Fruit fly (Drosophila melanogaster): ENCODE data around the gene Tssk.
A peak's percentile ranks its signal among the peaks of the same experiment; 100 is the strongest.

The Tssk gene

dm6 chr3R:18590754-18591153 is 7.7 kb upstream of the Tssk start, which contains the start of gene qin:
Gene qin, plus strand, starts transcription at chr3R:18591027.
- no peak for TF ChIP-seq Snoo (tag; optimal IDR thresholded peaks at IDR 0.05)
- no peak for TF ChIP-seq CG12605 (GFP tag; IDR thresholded peaks at IDR 0.05)
- no peak for TF ChIP-seq D1 (tag; optimal IDR thresholded peaks at IDR 0.05)
- no peak for TF ChIP-seq Pif1B (GFP tag; optimal IDR thresholded peaks at IDR 0.05)
- TF ChIP-seq Pif1A (GFP tag; optimal IDR thresholded peaks at IDR 0.05): no peak
- TF ChIP-seq CG14655 (GFP tag; optimal IDR thresholded peaks at IDR 0.05): no peak
- no peak for TF ChIP-seq CG9948 (tag; optimal IDR thresholded peaks at IDR 0.05)
- no peak for TF ChIP-seq gl (tag; optimal IDR thresholded peaks at IDR 0.05)

- TF ChIP-seq CG8301 (tag; optimal IDR thresholded peaks at IDR 0.05) (peak; percentile 39), CG32121 (GFP tag; IDR thresholded peaks at IDR 0.05) (0 out of 2 replicates have a peak, but pooled peaks have one; percentile 17), CG14655 (GFP tag; optimal IDR thresholded peaks at IDR 0.05) (peak; percentile 59), Pif1A (GFP tag; optimal IDR thresholded peaks at IDR 0.05) (no peak)
These were observed 17.5 kb downstream of the Tssk start for dm6 chr3R:18616007-18616406.

dm6 chr3R:18617411-18617810 is 18.9 kb downstream of the Tssk start, which contains the start of gene CG7695:
Gene CG7695, minus strand, starts transcription at chr3R:18617511.
- TF ChIP-seq CG9948 (tag; optimal IDR thresholded peaks at IDR 0.05): no peak
- TF ChIP-seq Snoo (tag; optimal IDR thresholded peaks at IDR 0.05): no peak
- no peak for TF ChIP-seq CG13204 (GFP tag; optimal IDR thresholded peaks at IDR 0.05)
- TF ChIP-seq D1 (tag; optimal IDR thresholded peaks at IDR 0.05): no peak
- TF ChIP-seq CG8301 (tag; optimal IDR thresholded peaks at IDR 0.05): no peak

- TF ChIP-seq CG13204 (GFP tag; optimal IDR thresholded peaks at IDR 0.05) (no peak), D1 (tag; optimal IDR thresholded peaks at IDR 0.05) (no peak), CG34367 (tag; optimal IDR thresholded peaks at IDR 0.05) (no peak), CG32121 (GFP tag; IDR thresholded peaks at IDR 0.05) (no peak), Pif1A (GFP tag; optimal IDR thresholded peaks at IDR 0.05) (peak; percentile 2), Pif1B (GFP tag; optimal IDR thresholded peaks at IDR 0.05) (no peak), CG12605 (GFP tag; IDR thresholded peaks at IDR 0.05) (no peak), CG10348 (GFP tag; IDR thresholded peaks at IDR 0.05) (no peak), CG17806 (tag; optimal IDR thresholded peaks at IDR 0.05) (no peak), CG9948 (tag; optimal IDR thresholded peaks at IDR 0.05) (no peak), CG14655 (GFP tag; optimal IDR thresholded peaks at IDR 0.05) (peak; percentile 39), Snoo (tag; optimal IDR thresholded peaks at IDR 0.05) (no peak), CG8159 (tag; optimal IDR thresholded peaks at IDR 0.05) (no peak), rn (GFP tag; IDR thresholded peaks at IDR 0.05) (no peak), CG4496 (GFP tag; IDR thresholded peaks at IDR 0.05) (no peak), gl (tag; optimal IDR thresholded peaks at IDR 0.05) (no peak), CG15710 (tag; optimal IDR thresholded peaks at IDR 0.05) (no peak), fd96Ca (GFP tag; IDR thresholded peaks at IDR 0.05) (no peak), Ets98B (GFP tag; IDR thresholded peaks at IDR 0.05) (no peak), CG8301 (tag; optimal IDR thresholded peaks at IDR 0.05) (peak; percentile 25), EcR (GFP tag; optimal IDR thresholded peaks at IDR 0.05) (no peak)
These were observed 21.0 kb downstream of the Tssk start for dm6 chr3R:18619451-18619942.

- TF ChIP-seq CG17806 (tag; optimal IDR thresholded peaks at IDR 0.05): no peak
- TF ChIP-seq Ets98B (GFP tag; IDR thresholded peaks at IDR 0.05): peak; percentile 28; the same call in 1 of the 2 replicates
- peak; percentile 58 for TF ChIP-seq CG4496 (GFP tag; IDR thresholded peaks at IDR 0.05)
- TF ChIP-seq CG14655 (GFP tag; optimal IDR thresholded peaks at IDR 0.05): no peak
- peak; percentile 26 for TF ChIP-seq Snoo (tag; optimal IDR thresholded peaks at IDR 0.05)
- TF ChIP-seq fd96Ca (GFP tag; IDR thresholded peaks at IDR 0.05): no peak
- TF ChIP-seq Pif1A (GFP tag; optimal IDR thresholded peaks at IDR 0.05): no peak
These were observed 22.7 kb downstream of the Tssk start, which contains the start of gene CG14304 for dm6 chr3R:18621230-18621629. Gene CG14304, minus strand, starts transcription at chr3R:18621327.

- TF ChIP-seq CG8159 (tag; optimal IDR thresholded peaks at IDR 0.05): no peak
- peak; percentile 70 for TF ChIP-seq Ets98B (GFP tag; IDR thresholded peaks at IDR 0.05)
- TF ChIP-seq CG34367 (tag; optimal IDR thresholded peaks at IDR 0.05): no peak
- TF ChIP-seq rn (GFP tag; IDR thresholded peaks at IDR 0.05): no peak
- no peak for TF ChIP-seq CG10348 (GFP tag; IDR thresholded peaks at IDR 0.05)
- no peak for TF ChIP-seq gl (tag; optimal IDR thresholded peaks at IDR 0.05)
- peak; percentile 70; the same call in 1 of the 2 replicates for TF ChIP-seq CG32121 (GFP tag; IDR thresholded peaks at IDR 0.05)
- no peak for TF ChIP-seq EcR (GFP tag; optimal IDR thresholded peaks at IDR 0.05)
- TF ChIP-seq CG9948 (tag; optimal IDR thresholded peaks at IDR 0.05): peak; percentile 19
- peak; percentile 13 for TF ChIP-seq CG17806 (tag; optimal IDR thresholded peaks at IDR 0.05)
- no peak for TF ChIP-seq CG15710 (tag; optimal IDR thresholded peaks at IDR 0.05)
- peak; percentile 60 for TF ChIP-seq CG14655 (GFP tag; optimal IDR thresholded peaks at IDR 0.05)
- no peak for TF ChIP-seq Snoo (tag; optimal IDR thresholded peaks at IDR 0.05)
- peak; percentile 70 for TF ChIP-seq Pif1A (GFP tag; optimal IDR thresholded peaks at IDR 0.05)
- no peak for TF ChIP-seq D1 (tag; optimal IDR thresholded peaks at IDR 0.05)
- TF ChIP-seq CG4496 (GFP tag; IDR thresholded peaks at IDR 0.05): peak; percentile 73
- no peak for TF ChIP-seq CG13204 (GFP tag; optimal IDR thresholded peaks at IDR 0.05)
- peak; percentile 5 for TF ChIP-seq Pif1B (GFP tag; optimal IDR thresholded peaks at IDR 0.05)
- peak; percentile 66; the same call in 2 of the 3 replicates for TF ChIP-seq fd96Ca (GFP tag; IDR thresholded peaks at IDR 0.05)
- peak; percentile 59; the same call in 1 of the 2 replicates for TF ChIP-seq CG12605 (GFP tag; IDR thresholded peaks at IDR 0.05)
- TF ChIP-seq CG8301 (tag; optimal IDR thresholded peaks at IDR 0.05): peak; percentile 53
These were observed 26.1 kb downstream of the Tssk start for dm6 chr3R:18624541-18624940.

All from whole organism, pupa.